Fruit fly (Drosophila melanogaster): Measurements from ENCODE around the gene CG14024.

Gene CG14024

dm6 chr2L:5292977-5293513, 21.6 kb downstream of the CG14024 start:
- TF ChIP-seq Hr96 (GFP tag; optimal IDR thresholded peaks at IDR 0.05) (peak; percentile 80), Mnt (GFP tag; optimal IDR thresholded peaks at IDR 0.05) (peak; percentile 68), CG7045 (GFP tag; optimal IDR thresholded peaks at IDR 0.05) (peak; percentile 88), cnc (optimal IDR thresholded peaks at IDR 0.05) (no peak), bab1 (GFP tag; optimal IDR thresholded peaks at IDR 0.05) (peak; percentile 89), Crg-1 (GFP tag; optimal IDR thresholded peaks at IDR 0.05) (peak; percentile 58), CG5204 (GFP tag; optimal IDR thresholded peaks at IDR 0.05) (peak; percentile 85), CG11617 (GFP tag; optimal IDR thresholded peaks at IDR 0.05) (peak; percentile 86), pad (GFP tag; optimal IDR thresholded peaks at IDR 0.05) (peak; percentile 76), ovo (GFP tag; optimal IDR thresholded peaks at IDR 0.05) (peak; percentile 11), CG7101 (tag; optimal IDR thresholded peaks at IDR 0.05) (peak; percentile 90), CG14711 (tag; optimal IDR thresholded peaks at IDR 0.05) (peak; percentile 85), tj (GFP tag; optimal IDR thresholded peaks at IDR 0.05) (peak; percentile 63), toe (GFP tag; optimal IDR thresholded peaks at IDR 0.05) (peak; percentile 81), CG33017 (tag; optimal IDR thresholded peaks at IDR 0.05) (peak; percentile 92), CG12768 (GFP tag; optimal IDR thresholded peaks at IDR 0.05) (peak; percentile 88), cic (GFP tag; optimal IDR thresholded peaks at IDR 0.05) (peak; percentile 71), Clk (GFP tag; optimal IDR thresholded peaks at IDR 0.05) (peak; percentile 73), kay (GFP tag; ENCODE audit: borderline replicate concordance) (peak; percentile 37), CG1620 (GFP tag; optimal IDR thresholded peaks at IDR 0.05) (peak; percentile 55)

DNA sequence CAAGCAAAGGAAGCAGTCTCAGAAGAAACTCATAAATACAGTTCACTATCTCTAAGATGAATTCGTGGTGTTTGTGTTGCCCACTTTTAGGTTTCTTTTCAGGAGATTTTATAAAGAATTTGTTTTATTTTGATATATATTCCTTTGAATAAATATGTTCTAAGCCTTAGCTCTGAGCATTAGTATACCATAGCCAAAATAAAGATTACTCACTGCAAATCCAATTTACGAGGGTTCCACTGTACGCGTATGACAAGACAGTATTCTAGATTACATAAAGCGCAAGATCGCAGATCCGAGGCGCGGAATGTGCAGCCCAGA, 22.1 kb downstream of the CG14024 start:
- peak; percentile 17 for TF ChIP-seq CG7045 (GFP tag; optimal IDR thresholded peaks at IDR 0.05)
- peak in 1 of 2 experiments; percentile 78 for TF ChIP-seq cnc (optimal IDR thresholded peaks at IDR 0.05)
- no peak for TF ChIP-seq Hr96 (GFP tag; optimal IDR thresholded peaks at IDR 0.05)
- peak; percentile 31 for TF ChIP-seq CG14711 (tag; optimal IDR thresholded peaks at IDR 0.05)
- TF ChIP-seq CG33017 (tag; optimal IDR thresholded peaks at IDR 0.05), result no peak

- TF ChIP-seq kay (GFP tag; ENCODE audit: borderline replicate concordance) (no peak), pad (GFP tag; optimal IDR thresholded peaks at IDR 0.05) (no peak), CG11617 (GFP tag; optimal IDR thresholded peaks at IDR 0.05) (no peak), CG1620 (GFP tag; optimal IDR thresholded peaks at IDR 0.05) (no peak), CG5204 (GFP tag; optimal IDR thresholded peaks at IDR 0.05) (no peak), cic (GFP tag; optimal IDR thresholded peaks at IDR 0.05) (no peak), CG14711 (tag; optimal IDR thresholded peaks at IDR 0.05) (no peak), Hr96 (GFP tag; optimal IDR thresholded peaks at IDR 0.05) (no peak), CG33017 (tag; optimal IDR thresholded peaks at IDR 0.05) (no peak), CG7101 (tag; optimal IDR thresholded peaks at IDR 0.05) (no peak), cnc (optimal IDR thresholded peaks at IDR 0.05) (no peak), ovo (GFP tag; optimal IDR thresholded peaks at IDR 0.05) (no peak), toe (GFP tag; optimal IDR thresholded peaks at IDR 0.05) (no peak), Clk (GFP tag; optimal IDR thresholded peaks at IDR 0.05) (no peak), CG12768 (GFP tag; optimal IDR thresholded peaks at IDR 0.05) (no peak)
Measured at dm6 chr2L:5291869-5292642, 22.6 kb downstream of the CG14024 start.

DNA sequence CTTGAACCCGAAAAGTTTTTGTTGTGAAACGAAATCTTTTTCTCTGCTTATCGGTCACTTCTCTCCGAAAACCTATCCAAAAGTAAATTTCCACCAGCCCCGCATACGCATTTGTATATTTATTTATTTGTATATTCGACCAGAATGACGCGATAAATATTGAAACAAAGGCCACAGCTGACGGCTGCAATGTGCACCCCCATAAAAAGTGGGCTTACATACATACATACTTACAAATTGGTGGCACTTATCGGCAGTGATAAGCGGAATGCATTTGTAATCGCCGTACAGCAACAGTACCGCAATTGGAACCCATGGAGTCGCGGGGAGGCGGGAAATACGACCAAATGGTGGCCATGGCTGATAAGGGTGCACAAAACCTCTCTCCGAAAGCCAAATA, 23.5 kb downstream of the CG14024 start:
- TF ChIP-seq Clk (GFP tag; optimal IDR thresholded peaks at IDR 0.05), result no peak
- no peak for TF ChIP-seq toe (GFP tag; optimal IDR thresholded peaks at IDR 0.05)
- TF ChIP-seq bab1 (GFP tag; optimal IDR thresholded peaks at IDR 0.05), result no peak
- TF ChIP-seq CG12768 (GFP tag; optimal IDR thresholded peaks at IDR 0.05), result no peak
- peak; percentile 82 for TF ChIP-seq kay (GFP tag; ENCODE audit: borderline replicate concordance)
- no peak for TF ChIP-seq cnc (optimal IDR thresholded peaks at IDR 0.05)
- TF ChIP-seq CG7101 (tag; optimal IDR thresholded peaks at IDR 0.05), result no peak
- no peak for TF ChIP-seq CG1620 (GFP tag; optimal IDR thresholded peaks at IDR 0.05)
- TF ChIP-seq Crg-1 (GFP tag; optimal IDR thresholded peaks at IDR 0.05), result no peak
- TF ChIP-seq CG33017 (tag; optimal IDR thresholded peaks at IDR 0.05), result peak; percentile 35
- TF ChIP-seq CG11617 (GFP tag; optimal IDR thresholded peaks at IDR 0.05), result no peak
- TF ChIP-seq Mnt (GFP tag; optimal IDR thresholded peaks at IDR 0.05), result no peak
- no peak for TF ChIP-seq ovo (GFP tag; optimal IDR thresholded peaks at IDR 0.05)
- no peak for TF ChIP-seq CG7045 (GFP tag; optimal IDR thresholded peaks at IDR 0.05)
- TF ChIP-seq Hr96 (GFP tag; optimal IDR thresholded peaks at IDR 0.05), result no peak
- TF ChIP-seq tj (GFP tag; optimal IDR thresholded peaks at IDR 0.05), result no peak
- TF ChIP-seq cic (GFP tag; optimal IDR thresholded peaks at IDR 0.05), result peak; percentile 83
- no peak for TF ChIP-seq CG5204 (GFP tag; optimal IDR thresholded peaks at IDR 0.05)
- TF ChIP-seq pad (GFP tag; optimal IDR thresholded peaks at IDR 0.05), result no peak
- TF ChIP-seq CG14711 (tag; optimal IDR thresholded peaks at IDR 0.05), result no peak

- no peak for TF ChIP-seq Hr96 (GFP tag; optimal IDR thresholded peaks at IDR 0.05)
- TF ChIP-seq CG12768 (GFP tag; optimal IDR thresholded peaks at IDR 0.05), result no peak
- no peak for TF ChIP-seq CG7045 (GFP tag; optimal IDR thresholded peaks at IDR 0.05)
- TF ChIP-seq Clk (GFP tag; optimal IDR thresholded peaks at IDR 0.05), result no peak
- no peak for TF ChIP-seq Mnt (GFP tag; optimal IDR thresholded peaks at IDR 0.05)
- no peak for TF ChIP-seq bab1 (GFP tag; optimal IDR thresholded peaks at IDR 0.05)
- TF ChIP-seq CG5204 (GFP tag; optimal IDR thresholded peaks at IDR 0.05), result no peak
- no peak for TF ChIP-seq CG7101 (tag; optimal IDR thresholded peaks at IDR 0.05)
- no peak for TF ChIP-seq CG11617 (GFP tag; optimal IDR thresholded peaks at IDR 0.05)
- TF ChIP-seq CG1620 (GFP tag; optimal IDR thresholded peaks at IDR 0.05), result no peak
- TF ChIP-seq toe (GFP tag; optimal IDR thresholded peaks at IDR 0.05), result no peak
- no peak for TF ChIP-seq cnc (optimal IDR thresholded peaks at IDR 0.05)
- no peak for TF ChIP-seq kay (GFP tag; ENCODE audit: borderline replicate concordance)
- no peak for TF ChIP-seq CG14711 (tag; optimal IDR thresholded peaks at IDR 0.05)
- no peak for TF ChIP-seq cic (GFP tag; optimal IDR thresholded peaks at IDR 0.05)
- no peak for TF ChIP-seq CG33017 (tag; optimal IDR thresholded peaks at IDR 0.05)
- no peak for TF ChIP-seq tj (GFP tag; optimal IDR thresholded peaks at IDR 0.05)
- no peak for TF ChIP-seq ovo (GFP tag; optimal IDR thresholded peaks at IDR 0.05)
- TF ChIP-seq pad (GFP tag; optimal IDR thresholded peaks at IDR 0.05), result no peak
Measured at dm6 chr2L:5290530-5290929, 24.2 kb downstream of the CG14024 start.
